Fruit fly (Drosophila melanogaster) whole organism, embryonic: ENCODE results near the gene Hap40.
A peak's percentile ranks its signal among the peaks of the same experiment; 100 is the strongest.

Experiments used
- Awh ChIP-seq: fragments of 200-800 bp; sonication (Bioruptor generic); IDR thresholded peaks from 2 replicates; pipeline ENCODE4, ENCODE4 v1.3.6; 2022; ENCODE audit warnings: missing biosample characterization, missing genetic modification characterization
- CG10267 ChIP-seq: fragments of 200-800 bp; sonication (Bioruptor generic); optimal IDR thresholded peaks from 2 replicates; lab custom pipeline; 2018; ENCODE audit warnings: missing biosample characterization, mild to moderate bottlenecking, missing genetic modification characterization, moderate library complexity
- CG10321 ChIP-seq: fragments of 200-800 bp; sonication (Bioruptor generic); IDR thresholded peaks from 2 replicates; pipeline ENCODE4 v1.3.6; 2022; ENCODE audit warnings: missing biosample characterization, missing genetic modification characterization
- CG10543 ChIP-seq: fragments of 200-800 bp; sonication (Bioruptor generic); optimal IDR thresholded peaks from 3 replicates; lab custom pipeline; 2017; ENCODE audit warnings: missing biosample characterization, mild to moderate bottlenecking, missing genetic modification characterization, moderate library complexity
- CG11696 ChIP-seq: fragments of 200-800 bp; sonication (Bioruptor generic); IDR thresholded peaks from 2 replicates; pipeline ENCODE4 v1.3.6; 2022; ENCODE audit warnings: missing biosample characterization, missing genetic modification characterization
- CG14710 ChIP-seq: fragments of 200-800 bp; sonication (Bioruptor generic); optimal IDR thresholded peaks from 3 replicates; lab custom pipeline; 2019; ENCODE audit warnings: missing biosample characterization, mild to moderate bottlenecking, missing genetic modification characterization, moderate library complexity
- CG15514 ChIP-seq: fragments of 200-800 bp; sonication (Bioruptor generic); optimal IDR thresholded peaks from 3 replicates; lab custom pipeline; 2017; ENCODE audit warnings: missing biosample characterization, missing genetic modification characterization, mild to moderate bottlenecking, moderate library complexity, missing genetic modification reagents
- CG15696 ChIP-seq: fragments of 200-800 bp; sonication (Bioruptor generic); optimal IDR thresholded peaks from 2 replicates; lab custom pipeline; 2019; ENCODE audit warnings: missing biosample characterization, mild to moderate bottlenecking, missing genetic modification characterization, moderate library complexity
- CG17912 ChIP-seq: fragments of 200-800 bp; sonication (Bioruptor generic); optimal IDR thresholded peaks from 2 replicates; lab custom pipeline; 2018; ENCODE audit warnings: missing biosample characterization, mild to moderate bottlenecking, missing genetic modification characterization
- CG1832 ChIP-seq: fragments of 200-800 bp; sonication (Bioruptor generic); optimal IDR thresholded peaks from 2 replicates; lab custom pipeline; 2017; ENCODE audit warnings: missing biosample characterization, mild to moderate bottlenecking, missing genetic modification characterization, inconsistent platforms
- CG18599 ChIP-seq: fragments of 200-800 bp; sonication (Bioruptor generic); optimal IDR thresholded peaks from 3 replicates; lab custom pipeline; 2017; ENCODE audit warnings: missing biosample characterization, missing genetic modification characterization, mild to moderate bottlenecking, moderate library complexity, missing genetic modification reagents
- CG18619 ChIP-seq: fragments of 200-800 bp; sonication (Bioruptor generic); optimal IDR thresholded peaks from 3 replicates; lab custom pipeline; 2017; ENCODE audit warnings: missing biosample characterization, mild to moderate bottlenecking, missing genetic modification characterization
- CG2116 ChIP-seq: fragments of 200-800 bp; sonication (Bioruptor generic); optimal IDR thresholded peaks from 3 replicates; lab custom pipeline; 2018; ENCODE audit warnings: missing biosample characterization, mild to moderate bottlenecking, missing genetic modification characterization
- CG2712 ChIP-seq: fragments of 200-800 bp; optimal IDR thresholded peaks from 3 replicates; lab custom pipeline; 2019; ENCODE audit warnings: missing biosample characterization, mild to moderate bottlenecking, missing genetic modification characterization, moderate library complexity
- CG32772 ChIP-seq: fragments of 200-800 bp; sonication (Bioruptor generic); IDR thresholded peaks from 2 replicates; pipeline ENCODE4 v1.3.6; 2022; ENCODE audit warnings: missing biosample characterization, missing genetic modification characterization
- CG3838 ChIP-seq: fragments of 200-800 bp; sonication (Bioruptor generic); optimal IDR thresholded peaks from 3 replicates; lab custom pipeline; 2016; ENCODE audit warnings: missing biosample characterization, missing genetic modification characterization
- CG4820 ChIP-seq: fragments of 200-800 bp; sonication (Bioruptor generic); optimal IDR thresholded peaks from 3 replicates; lab custom pipeline; 2016; ENCODE audit warnings: missing biosample characterization, missing genetic modification characterization
- CG9609 ChIP-seq: fragments of 200-800 bp; sonication (Bioruptor generic); optimal IDR thresholded peaks from 3 replicates; lab custom pipeline; 2016; ENCODE audit warnings: missing biosample characterization, missing genetic modification characterization
- CG9727 ChIP-seq: fragments of 200-800 bp; sonication (Bioruptor generic); optimal IDR thresholded peaks from 3 replicates; lab custom pipeline; 2017; ENCODE audit warnings: missing biosample characterization, mild to moderate bottlenecking, missing genetic modification characterization
- CHES-1-like ChIP-seq: fragments of 200-800 bp; sonication (Bioruptor generic); optimal IDR thresholded peaks from 2 replicates; lab custom pipeline; 2016; ENCODE audit warnings: missing biosample characterization, missing genetic modification characterization
- D ChIP-seq, 2 experiments: fragments of 200-800 bp in 1 of 2; fragments of >200 bp in 1 of 2; sonication (Bioruptor generic) in 1 of 2; optimal IDR thresholded peaks; 2 replicates in 1 of 2; 3 replicates in 1 of 2; lab custom pipeline; 2017; ENCODE audit warnings: mild to moderate bottlenecking in 1 of 2, missing biosample characterization in 1 of 2, missing genetic modification characterization in 1 of 2, missing genetic modification reagents in 1 of 2
- Dbx ChIP-seq: fragments of 200-800 bp; sonication (Bioruptor generic); IDR thresholded peaks from 3 replicates; pipeline ENCODE4 v1.3.6; 2022; ENCODE audit warnings: missing biosample characterization, missing genetic modification characterization
- H15 ChIP-seq: fragments of 200-800 bp; sonication (Bioruptor generic); IDR thresholded peaks from 3 replicates; pipeline ENCODE4 v1.3.6; 2022; ENCODE audit warnings: missing biosample characterization, missing genetic modification characterization
- Med ChIP-seq: fragments of 200-800 bp; sonication (Bioruptor generic); peaks from one replicate; lab custom pipeline; 2016; ENCODE audit warnings: missing biosample characterization, missing genetic modification characterization, mild to moderate bottlenecking, inconsistent platforms, moderate library complexity
- Myb ChIP-seq: fragments of 200-800 bp; sonication (Bioruptor generic); optimal IDR thresholded peaks from 2 replicates; lab custom pipeline; 2016; ENCODE audit warnings: missing biosample characterization, missing genetic modification characterization
- Nf-YC ChIP-seq: fragments of 200-800 bp; optimal IDR thresholded peaks from 3 replicates; lab custom pipeline; 2019; ENCODE audit warnings: missing biosample characterization, mild to moderate bottlenecking, missing genetic modification characterization, moderate library complexity
- Poxn ChIP-seq: fragments of 200-800 bp; sonication (Bioruptor generic); IDR thresholded peaks from 2 replicates; pipeline ENCODE4 v1.3.6; 2022; ENCODE audit warnings: missing biosample characterization, missing genetic modification characterization
- Sry-δ ChIP-seq: fragments of 200-800 bp; sonication (Bioruptor generic); optimal IDR thresholded peaks from 2 replicates; lab custom pipeline; 2016; ENCODE audit warnings: missing biosample characterization, missing genetic modification characterization
- Trl ChIP-seq, 3 experiments: fragments of >200 bp in 2 of 3; fragments of 200-800 bp in 1 of 3; sonication (Bioruptor generic) in 1 of 3; optimal IDR thresholded peaks; 2 replicates in 1 of 3; 3 replicates in 2 of 3; lab custom pipeline; 2016 to 2017; ENCODE audit warnings: missing biosample characterization in 1 of 3, missing genetic modification characterization in 1 of 3
- al ChIP-seq: fragments of 200-800 bp; sonication (Bioruptor generic); IDR thresholded peaks from 2 replicates; pipeline ENCODE4 v1.3.6; 2022; ENCODE audit warnings: missing biosample characterization, missing genetic modification characterization
- dati ChIP-seq: fragments of 200-800 bp; sonication (Bioruptor generic); IDR thresholded peaks from 2 replicates; pipeline ENCODE4 v1.3.6; 2022; ENCODE audit warnings: missing biosample characterization, missing genetic modification characterization
- dpn ChIP-seq, 2 experiments: fragments of 200-800 bp; sonication (Bioruptor generic); optimal IDR thresholded peaks; 3 replicates each; lab custom pipeline; 2016; ENCODE audit warnings: missing biosample characterization in 2 of 2, missing genetic modification characterization in 2 of 2
- exex ChIP-seq: fragments of 200-800 bp; sonication (Bioruptor generic); optimal IDR thresholded peaks from 4 replicates; lab custom pipeline; 2018; ENCODE audit warnings: missing biosample characterization, mild to moderate bottlenecking, missing genetic modification characterization, moderate library complexity
- grau ChIP-seq: fragments of 200-800 bp; optimal IDR thresholded peaks from 3 replicates; lab custom pipeline; 2019; ENCODE audit warnings: missing biosample characterization, mild to moderate bottlenecking, missing genetic modification characterization, moderate library complexity
- inv ChIP-seq: fragments of 200-800 bp; sonication (Bioruptor generic); IDR thresholded peaks from 2 replicates; pipeline ENCODE4 v1.3.6; 2022; ENCODE audit warnings: missing biosample characterization, missing genetic modification characterization; ENCODE audit not compliant: partially characterized antibody
- nom ChIP-seq: fragments of 200-800 bp; sonication (Bioruptor generic); optimal IDR thresholded peaks from 2 replicates; lab custom pipeline; 2017; ENCODE audit warnings: missing biosample characterization, missing genetic modification characterization, mild to moderate bottlenecking, moderate library complexity, missing genetic modification reagents
- oc ChIP-seq: fragments of 200-800 bp; sonication (Bioruptor generic); optimal IDR thresholded peaks from 2 replicates; lab custom pipeline; 2018; ENCODE audit warnings: missing biosample characterization, mild to moderate bottlenecking, missing genetic modification characterization, moderate library complexity
- p53 ChIP-seq: fragments of 200-800 bp; sonication (Bioruptor generic); optimal IDR thresholded peaks from 2 replicates; lab custom pipeline; 2016; ENCODE audit warnings: missing biosample characterization, missing genetic modification characterization
- pb ChIP-seq: fragments of 200-800 bp; sonication (Bioruptor generic); optimal IDR thresholded peaks from 3 replicates; lab custom pipeline; 2016; ENCODE audit warnings: missing biosample characterization, missing genetic modification characterization
- prd ChIP-seq, 3 experiments: fragments of >200 bp in 2 of 3; fragments of 200-800 bp in 1 of 3; sonication (Bioruptor generic) in 1 of 3; optimal IDR thresholded peaks in 2 of 3; IDR thresholded peaks in 1 of 3; 2 replicates in 2 of 3; 3 replicates in 1 of 3; pipeline versions ENCODE4 v1.3.6 to Lab custom; 2017 to 2022; ENCODE audit warnings: missing biosample characterization in 1 of 3, missing genetic modification characterization in 1 of 3
- pum ChIP-seq: fragments of 200-800 bp; sonication (Bioruptor generic); optimal IDR thresholded peaks from 2 replicates; lab custom pipeline; 2016; ENCODE audit warnings: missing biosample characterization, missing genetic modification characterization
- ro ChIP-seq: fragments of 200-800 bp; sonication (Bioruptor generic); IDR thresholded peaks from 2 replicates; pipeline ENCODE4 v1.3.6; 2022; ENCODE audit warnings: missing biosample characterization, missing genetic modification characterization
- scrt ChIP-seq: fragments of 200-800 bp; sonication (Bioruptor generic); optimal IDR thresholded peaks from 2 replicates; lab custom pipeline; 2018; ENCODE audit warnings: missing biosample characterization, mild to moderate bottlenecking, missing genetic modification characterization, moderate library complexity
- sug ChIP-seq: fragments of 200-800 bp; optimal IDR thresholded peaks from 2 replicates; lab custom pipeline; 2019; ENCODE audit warnings: missing biosample characterization, mild to moderate bottlenecking, missing genetic modification characterization, moderate library complexity
- tin ChIP-seq: fragments of 200-800 bp; sonication (Bioruptor generic); optimal IDR thresholded peaks from 3 replicates; lab custom pipeline; 2016; ENCODE audit warnings: missing biosample characterization, missing genetic modification characterization
- trem ChIP-seq: fragments of 200-800 bp; optimal IDR thresholded peaks from 3 replicates; lab custom pipeline; 2019; ENCODE audit warnings: missing biosample characterization, mild to moderate bottlenecking, missing genetic modification characterization, moderate library complexity
- twi ChIP-seq: fragments of 200-800 bp; optimal IDR thresholded peaks from 2 replicates; lab custom pipeline; 2019; ENCODE audit warnings: missing biosample characterization, mild to moderate bottlenecking, missing genetic modification characterization, moderate library complexity
- zfh2 ChIP-seq: fragments of 200-800 bp; sonication (Bioruptor generic); optimal IDR thresholded peaks from 2 replicates; lab custom pipeline; 2016; ENCODE audit warnings: missing biosample characterization, missing genetic modification characterization

Gene Hap40

dm6 chrX:15738890-15739550 is 35.1 kb downstream of the Hap40 start, which contains the start of the genes CG11679 and CG8206 (continued):
- TF ChIP-seq grau (peak; percentile 55), zfh2 (peak; percentile 47), Nf-YC (peak; percentile 42), CG10543 (GFP tag; lab: Kevin White, UChicago) (peak; percentile 34), CG10321 (GFP tag; lab: Robert Waterston, UW) (no peak), Med (GFP tag; lab: Kevin White, UChicago) (peak; percentile 91), CG18619 (GFP tag; lab: Kevin White, UChicago) (peak; percentile 9), CG9727 (GFP tag; lab: Kevin White, UChicago) (peak; percentile 20), CG18599 (GFP tag; lab: Kevin White, UChicago) (no peak), CG10267 (tag; lab: Kevin White, UChicago) (peak; percentile 22), dati (no peak), exex (tag; lab: Kevin White, UChicago) (peak; percentile 26), prd (optimal IDR thresholded peaks at IDR 0.05; lab: Kevin White, UChicago) (no peak), prd (GFP tag; IDR thresholded peaks at IDR 0.05; lab: Robert Waterston, UW) (peak; percentile 47; the same call in 1 of the 3 replicates), oc (no peak), CG14710 (tag; lab: Kevin White, UChicago) (peak; percentile 46), scrt (GFP tag; lab: Kevin White, UChicago) (peak; percentile 27), CG1832 (GFP tag; lab: Kevin White, UChicago) (no peak), CG17912 (peak; percentile 9), CG32772 (GFP tag; lab: Robert Waterston, UW) (0 out of 2 replicates have a peak, but pooled peaks have one; percentile 30), twi (tag; lab: Kevin White, UChicago) (peak; percentile 11), pb (GFP tag; lab: Kevin White, UChicago) (no peak), p53 (GFP tag; lab: Kevin White, UChicago) (no peak), Trl (optimal IDR thresholded peaks at IDR 0.05; lab: Kevin White, UChicago) (no peak), Trl (GFP tag; optimal IDR thresholded peaks at IDR 0.05; lab: Kevin White, UChicago) (peak; percentile 23), CG15514 (peak; percentile 90), tin (GFP tag; lab: Kevin White, UChicago) (peak; percentile 6), trem (tag; lab: Kevin White, UChicago) (peak; percentile 49), dpn (GFP tag; optimal IDR thresholded peaks at IDR 0.05; lab: Kevin White, UChicago) (peak in 1 of 2 experiments; percentile 23), CG15696 (tag; lab: Kevin White, UChicago) (peak; percentile 1), sug (tag; lab: Kevin White, UChicago) (peak; percentile 71), CG2712 (peak; percentile 42), CHES-1-like (GFP tag; lab: Kevin White, UChicago) (peak; percentile 54), CG4820 (peak; percentile 35)
- TF ChIP-seq, all 482 proteins: peak for 161

dm6 chrX:15740288-15740726 is 36.4 kb downstream of the Hap40 start:
- no peak for TF ChIP-seq ro (GFP tag; lab: Robert Waterston, UW)
- TF ChIP-seq inv (GFP tag; lab: Robert Waterston, UW): no peak
- peak; percentile 12 for TF ChIP-seq Sry-δ (GFP tag; lab: Kevin White, UChicago)
- TF ChIP-seq CG2116 (GFP tag; lab: Kevin White, UChicago): peak; percentile 26
- peak; percentile 64 for TF ChIP-seq CG11696 (GFP tag; lab: Robert Waterston, UW)
- peak; percentile 63 for TF ChIP-seq Awh (GFP tag; lab: Robert Waterston, UW)
- 0 out of 2 replicates have a peak, but pooled peaks have one; percentile 30 for TF ChIP-seq Poxn
- peak; percentile 42 for TF ChIP-seq CG9609 (GFP tag; lab: Kevin White, UChicago)
- 0 out of 3 replicates have a peak, but pooled peaks have one; percentile 44 for TF ChIP-seq H15
- TF ChIP-seq CG3838 (GFP tag; lab: Kevin White, UChicago): peak; percentile 6
- peak; percentile 35 for TF ChIP-seq pum (GFP tag; lab: Kevin White, UChicago)
- peak; percentile 88 for TF ChIP-seq Dbx
- peak; percentile 66; the same call in 1 of the 2 replicates for TF ChIP-seq al (GFP tag; lab: Robert Waterston, UW)
- TF ChIP-seq nom (GFP tag; lab: Kevin White, UChicago): no peak
- TF ChIP-seq D (optimal IDR thresholded peaks at IDR 0.05; lab: Kevin White, UChicago): no peak
- TF ChIP-seq D (GFP tag; optimal IDR thresholded peaks at IDR 0.05; lab: Kevin White, UChicago): no peak
- TF ChIP-seq Myb: peak; percentile 16
